Worm (Caenorhabditis elegans): Measurements from ENCODE around the gene clc-7.

clc-7 gene

ce11 chrX:5119686-5120085 lies 51.8 kb downstream of the clc-7 start:
- TF ChIP-seq elt-1 (tag; optimal IDR thresholded peaks at IDR 0.05; ENCODE audit: borderline replicate concordance, insufficient read depth) (no peak), mep-1 (tag; optimal IDR thresholded peaks at IDR 0.05) (no peak), sptf-1 (tag; optimal IDR thresholded peaks at IDR 0.05) (no peak), cnd-1 (tag; optimal IDR thresholded peaks at IDR 0.05) (no peak), unc-62 (GFP tag; optimal IDR thresholded peaks at IDR 0.05) (no peak), ceh-43 (GFP tag; optimal IDR thresholded peaks at IDR 0.05) (no peak), snpc-4 (tag; optimal IDR thresholded peaks at IDR 0.05) (no peak), M03D4.4 (tag; optimal IDR thresholded peaks at IDR 0.05) (no peak), mab-5 (tag; optimal IDR thresholded peaks at IDR 0.05) (no peak), sem-2 (GFP tag; optimal IDR thresholded peaks at IDR 0.05) (no peak)

ce11 chrX:5120196-5120595 lies 52.3 kb downstream of the clc-7 start:
- TF ChIP-seq ces-1 (GFP tag; optimal IDR thresholded peaks at IDR 0.05) = peak; percentile 43
- no peak for TF ChIP-seq drap-1 (GFP tag; optimal IDR thresholded peaks at IDR 0.05)
- no peak for TF ChIP-seq ceh-83 (GFP tag; optimal IDR thresholded peaks at IDR 0.05)

- TF ChIP-seq drap-1 (GFP tag; optimal IDR thresholded peaks at IDR 0.05) = no peak
- TF ChIP-seq flh-1 (GFP tag; optimal IDR thresholded peaks at IDR 0.05) = no peak
- no peak for TF ChIP-seq unc-62 (GFP tag; optimal IDR thresholded peaks at IDR 0.05)
- no peak for TF ChIP-seq sem-2 (GFP tag; optimal IDR thresholded peaks at IDR 0.05)
- TF ChIP-seq lsy-2 (tag; optimal IDR thresholded peaks at IDR 0.05) = no peak
- no peak for TF ChIP-seq lin-13 (tag; optimal IDR thresholded peaks at IDR 0.05)
- no peak for TF ChIP-seq ceh-43 (GFP tag; optimal IDR thresholded peaks at IDR 0.05)
- TF ChIP-seq ztf-11 (tag; optimal IDR thresholded peaks at IDR 0.05) = no peak
- no peak for TF ChIP-seq sptf-1 (tag; optimal IDR thresholded peaks at IDR 0.05)
- TF ChIP-seq unc-120 (tag; optimal IDR thresholded peaks at IDR 0.05; ENCODE audit: poor library complexity, severe bottlenecking) = no peak
- no peak for TF ChIP-seq nhr-76 (tag; optimal IDR thresholded peaks at IDR 0.05)
- TF ChIP-seq pha-4 (tag; optimal IDR thresholded peaks at IDR 0.05) = no peak
- no peak for TF ChIP-seq elt-1 (tag; optimal IDR thresholded peaks at IDR 0.05; ENCODE audit: borderline replicate concordance, insufficient read depth)
- TF ChIP-seq ceh-39 (tag; optimal IDR thresholded peaks at IDR 0.05) = no peak
- TF ChIP-seq M03D4.4 (tag; optimal IDR thresholded peaks at IDR 0.05) = no peak
These were observed 52.9 kb downstream of the clc-7 start for ce11 chrX:5120807-5121206.

- TF ChIP-seq ztf-11 (tag; optimal IDR thresholded peaks at IDR 0.05) (no peak), ceh-39 (tag; optimal IDR thresholded peaks at IDR 0.05) (no peak), nhr-76 (tag; optimal IDR thresholded peaks at IDR 0.05) (no peak), mls-2 (tag; optimal IDR thresholded peaks at IDR 0.05) (peak; percentile 50), ham-2 (GFP tag; optimal IDR thresholded peaks at IDR 0.05) (no peak), tbx-8 (GFP tag; optimal IDR thresholded peaks at IDR 0.05) (no peak), pha-4 (tag; optimal IDR thresholded peaks at IDR 0.05) (peak; percentile 10), hlh-1 (tag; optimal IDR thresholded peaks at IDR 0.05) (no peak), lin-32 (GFP tag; optimal IDR thresholded peaks at IDR 0.05) (peak; percentile 25), lsy-2 (tag; optimal IDR thresholded peaks at IDR 0.05) (no peak), mab-5 (tag; optimal IDR thresholded peaks at IDR 0.05) (no peak), cnd-1 (tag; optimal IDR thresholded peaks at IDR 0.05) (peak; percentile 32), unc-120 (tag; optimal IDR thresholded peaks at IDR 0.05; ENCODE audit: poor library complexity, severe bottlenecking) (no peak), blmp-1 (tag; optimal IDR thresholded peaks at IDR 0.05) (no peak), snpc-4 (tag; optimal IDR thresholded peaks at IDR 0.05) (no peak), bed-3 (GFP tag; optimal IDR thresholded peaks at IDR 0.05) (no peak), elt-1 (tag; optimal IDR thresholded peaks at IDR 0.05; ENCODE audit: borderline replicate concordance, insufficient read depth) (no peak), ces-1 (GFP tag; optimal IDR thresholded peaks at IDR 0.05) (peak; percentile 32), M03D4.4 (tag; optimal IDR thresholded peaks at IDR 0.05) (no peak)
These were observed 53.9 kb downstream of the clc-7 start for ce11 chrX:5121789-5122188.

- TF ChIP-seq ceh-39 (tag; optimal IDR thresholded peaks at IDR 0.05) (no peak), blmp-1 (tag; optimal IDR thresholded peaks at IDR 0.05) (no peak), ham-2 (GFP tag; optimal IDR thresholded peaks at IDR 0.05) (no peak), ceh-83 (GFP tag; optimal IDR thresholded peaks at IDR 0.05) (no peak), flh-1 (GFP tag; optimal IDR thresholded peaks at IDR 0.05) (no peak), nhr-12 (tag; optimal IDR thresholded peaks at IDR 0.05) (no peak), unc-120 (tag; optimal IDR thresholded peaks at IDR 0.05; ENCODE audit: poor library complexity, severe bottlenecking) (no peak), M03D4.4 (tag; optimal IDR thresholded peaks at IDR 0.05) (no peak), sptf-1 (tag; optimal IDR thresholded peaks at IDR 0.05) (no peak), cnd-1 (tag; optimal IDR thresholded peaks at IDR 0.05) (no peak), bed-3 (GFP tag; optimal IDR thresholded peaks at IDR 0.05) (no peak), lin-32 (GFP tag; optimal IDR thresholded peaks at IDR 0.05) (no peak), pha-4 (tag; optimal IDR thresholded peaks at IDR 0.05) (no peak), elt-3 (tag; optimal IDR thresholded peaks at IDR 0.05) (no peak)
These were observed 54.5 kb downstream of the clc-7 start for ce11 chrX:5122369-5122768.

Measured in whole organism, mixed stage, embryonic.